Fruit fly (Drosophila melanogaster) whole organism, embryonic: ENCODE data around the gene CCAP-R.

ENCODE experiments used
- Antp ChIP-seq: fragments of 200-800 bp; sonication (Bioruptor generic); optimal IDR thresholded peaks from 3 replicates; lab custom pipeline; 2016; ENCODE audit warnings: missing biosample characterization, missing genetic modification characterization
- BEAF-32 ChIP-seq: fragments of 200-800 bp; sonication (Bioruptor generic); optimal IDR thresholded peaks from 3 replicates; lab custom pipeline; 2017; ENCODE audit warnings: missing biosample characterization, missing genetic modification characterization, mild to moderate bottlenecking, moderate library complexity, missing genetic modification reagents
- BtbVII ChIP-seq: fragments of 200-800 bp; sonication (Bioruptor generic); optimal IDR thresholded peaks from 3 replicates; lab custom pipeline; 2017; ENCODE audit warnings: missing biosample characterization, mild to moderate bottlenecking, missing genetic modification characterization
- CG11398 ChIP-seq: fragments of 200-800 bp; sonication (Bioruptor generic); optimal IDR thresholded peaks from 2 replicates; lab custom pipeline; 2016; ENCODE audit warnings: missing biosample characterization, missing genetic modification characterization
- CG11456 ChIP-seq: fragments of 200-800 bp; sonication (Bioruptor generic); IDR thresholded peaks from 3 replicates; pipeline ENCODE4 v1.3.6; 2022; ENCODE audit warnings: missing biosample characterization, missing genetic modification characterization
- CG11504 ChIP-seq: fragments of 200-800 bp; sonication (Bioruptor generic); optimal IDR thresholded peaks from 3 replicates; lab custom pipeline; 2019; ENCODE audit warnings: missing biosample characterization, mild to moderate bottlenecking, missing genetic modification characterization, moderate library complexity
- CG12155 ChIP-seq: fragments of 200-800 bp; sonication (Bioruptor generic); optimal IDR thresholded peaks from 3 replicates; lab custom pipeline; 2016; ENCODE audit warnings: missing biosample characterization, missing genetic modification characterization
- CG12942 ChIP-seq: fragments of 200-800 bp; sonication (Bioruptor generic); optimal IDR thresholded peaks from 3 replicates; lab custom pipeline; 2016; ENCODE audit warnings: missing biosample characterization, missing genetic modification characterization
- CG14860 ChIP-seq: fragments of 200-800 bp; sonication (Bioruptor generic); IDR thresholded peaks from 3 replicates; pipeline ENCODE4 v1.3.6; 2022; ENCODE audit warnings: missing biosample characterization, missing genetic modification characterization; ENCODE audit not compliant: partially characterized antibody
- CG16813 ChIP-seq: fragments of 200-800 bp; sonication (Bioruptor generic); IDR thresholded peaks from 3 replicates; pipeline ENCODE4 v1.3.6; 2022; ENCODE audit warnings: missing biosample characterization, missing genetic modification characterization; ENCODE audit not compliant: partially characterized antibody
- CG17912 ChIP-seq: fragments of 200-800 bp; sonication (Bioruptor generic); optimal IDR thresholded peaks from 2 replicates; lab custom pipeline; 2018; ENCODE audit warnings: missing biosample characterization, mild to moderate bottlenecking, missing genetic modification characterization
- CG1792 ChIP-seq: fragments of 200-800 bp; sonication (Bioruptor generic); optimal IDR thresholded peaks from 2 replicates; lab custom pipeline; 2016; ENCODE audit warnings: missing biosample characterization, missing genetic modification characterization
- CG1832 ChIP-seq: fragments of 200-800 bp; sonication (Bioruptor generic); optimal IDR thresholded peaks from 2 replicates; lab custom pipeline; 2017; ENCODE audit warnings: missing biosample characterization, mild to moderate bottlenecking, missing genetic modification characterization, inconsistent platforms
- CG18476 ChIP-seq: fragments of 200-800 bp; sonication (Bioruptor generic); optimal IDR thresholded peaks from 2 replicates; lab custom pipeline; 2016; ENCODE audit warnings: missing biosample characterization, mild to moderate bottlenecking, missing genetic modification characterization
- CG18599 ChIP-seq: fragments of 200-800 bp; sonication (Bioruptor generic); optimal IDR thresholded peaks from 3 replicates; lab custom pipeline; 2017; ENCODE audit warnings: missing biosample characterization, missing genetic modification characterization, mild to moderate bottlenecking, moderate library complexity, missing genetic modification reagents
- CG2678 ChIP-seq: fragments of 200-800 bp; sonication (Bioruptor generic); optimal IDR thresholded peaks from 3 replicates; lab custom pipeline; 2019; ENCODE audit warnings: missing biosample characterization, mild to moderate bottlenecking, missing genetic modification characterization, moderate library complexity
- CG30020 ChIP-seq: fragments of 200-800 bp; optimal IDR thresholded peaks from 2 replicates; lab custom pipeline; 2019; ENCODE audit warnings: missing biosample characterization, mild to moderate bottlenecking, missing genetic modification characterization, moderate library complexity
- CG4404 ChIP-seq: fragments of 200-800 bp; sonication (Bioruptor generic); IDR thresholded peaks from 2 replicates; pipeline ENCODE4 v1.3.6; 2022; ENCODE audit warnings: missing biosample characterization, missing genetic modification characterization
- CG6175 ChIP-seq: fragments of 200-800 bp; sonication (Bioruptor generic); IDR thresholded peaks from 3 replicates; pipeline ENCODE4 v1.3.6; 2022; ENCODE audit warnings: missing biosample characterization, missing genetic modification characterization
- CG8388 ChIP-seq: fragments of 200-800 bp; sonication (Bioruptor generic); optimal IDR thresholded peaks from 2 replicates; lab custom pipeline; 2019; ENCODE audit warnings: missing biosample characterization, mild to moderate bottlenecking, missing genetic modification characterization, moderate library complexity
- CG8944 ChIP-seq: fragments of 200-800 bp; sonication (Bioruptor generic); optimal IDR thresholded peaks from 3 replicates; lab custom pipeline; 2016; ENCODE audit warnings: missing biosample characterization, missing genetic modification characterization
- CG9215 ChIP-seq: fragments of 200-800 bp; sonication (Bioruptor generic); IDR thresholded peaks from 2 replicates; pipeline ENCODE4 v1.3.6; 2022; ENCODE audit warnings: missing biosample characterization, missing genetic modification characterization
- CG9876 ChIP-seq: fragments of 200-800 bp; sonication (Bioruptor generic); optimal IDR thresholded peaks from 2 replicates; lab custom pipeline; 2016; ENCODE audit warnings: missing biosample characterization, missing genetic modification characterization
- D ChIP-seq, 2 experiments: fragments of 200-800 bp in 1 of 2; fragments of >200 bp in 1 of 2; sonication (Bioruptor generic) in 1 of 2; optimal IDR thresholded peaks; 2 replicates in 1 of 2; 3 replicates in 1 of 2; lab custom pipeline; 2017; ENCODE audit warnings: mild to moderate bottlenecking in 1 of 2, missing biosample characterization in 1 of 2, missing genetic modification characterization in 1 of 2, missing genetic modification reagents in 1 of 2
- HHEX ChIP-seq: fragments of 200-800 bp; sonication (Bioruptor generic); optimal IDR thresholded peaks from 3 replicates; lab custom pipeline; 2017; ENCODE audit warnings: missing biosample characterization, mild to moderate bottlenecking, missing genetic modification characterization, missing genetic modification reagents
- HLH3B ChIP-seq: fragments of 200-800 bp; sonication (Bioruptor generic); IDR thresholded peaks from 2 replicates; pipeline ENCODE4 v1.3.6; 2022; ENCODE audit warnings: missing biosample characterization, missing genetic modification characterization
- HmgD ChIP-seq: fragments of 200-800 bp; sonication (Bioruptor generic); optimal IDR thresholded peaks from 3 replicates; lab custom pipeline; 2016; ENCODE audit warnings: missing biosample characterization, missing genetic modification characterization
- Hr78 ChIP-seq, 2 experiments: fragments of 200-800 bp in 1 of 2; fragments of >200 bp in 1 of 2; sonication (Bioruptor generic) in 1 of 2; optimal IDR thresholded peaks; 2 replicates each; lab custom pipeline; 2017 to 2019; ENCODE audit warnings: missing biosample characterization in 2 of 2, missing genetic modification characterization in 2 of 2, mild to moderate bottlenecking in 1 of 2, moderate library complexity in 1 of 2
- Max ChIP-seq: fragments of 200-800 bp; sonication (Bioruptor generic); optimal IDR thresholded peaks from 2 replicates; lab custom pipeline; 2016; ENCODE audit warnings: missing biosample characterization, mild to moderate bottlenecking, missing genetic modification characterization
- NC2β ChIP-seq: fragments of 200-800 bp; sonication (Bioruptor generic); optimal IDR thresholded peaks from 2 replicates; lab custom pipeline; 2016; ENCODE audit warnings: missing biosample characterization, missing genetic modification characterization
- PHDP ChIP-seq: fragments of 200-800 bp; sonication (Bioruptor generic); optimal IDR thresholded peaks from 3 replicates; lab custom pipeline; 2018; ENCODE audit warnings: missing biosample characterization, mild to moderate bottlenecking, missing genetic modification characterization, moderate library complexity
- Poxn ChIP-seq: fragments of 200-800 bp; sonication (Bioruptor generic); IDR thresholded peaks from 2 replicates; pipeline ENCODE4 v1.3.6; 2022; ENCODE audit warnings: missing biosample characterization, missing genetic modification characterization
- Rfx ChIP-seq: fragments of 200-800 bp; sonication (Bioruptor generic); IDR thresholded peaks from 2 replicates; pipeline ENCODE4 v1.3.6; 2022; ENCODE audit warnings: missing biosample characterization, missing genetic modification characterization
- Six4 ChIP-seq: fragments of 200-800 bp; sonication (Bioruptor generic); optimal IDR thresholded peaks from 2 replicates; lab custom pipeline; 2016; ENCODE audit warnings: missing biosample characterization, missing genetic modification characterization
- chinmo ChIP-seq: fragments of 200-800 bp; sonication (Bioruptor generic); IDR thresholded peaks from 4 replicates; pipeline ENCODE4 v1.3.6; 2022; ENCODE audit warnings: missing biosample characterization, missing genetic modification characterization; ENCODE audit not compliant: partially characterized antibody
- ci ChIP-seq: fragments of 200-800 bp; sonication (Bioruptor generic); IDR thresholded peaks from 3 replicates; pipeline ENCODE4 v1.3.6; 2022; ENCODE audit warnings: missing biosample characterization, missing genetic modification characterization
- dm ChIP-seq: fragments of 200-800 bp; sonication (Bioruptor generic); optimal IDR thresholded peaks from 3 replicates; lab custom pipeline; 2016; ENCODE audit warnings: missing biosample characterization, missing genetic modification characterization
- dysf ChIP-seq: fragments of 200-800 bp; sonication (Bioruptor generic); IDR thresholded peaks from 3 replicates; pipeline ENCODE4 v1.3.6; 2022; ENCODE audit warnings: missing biosample characterization, missing genetic modification characterization
- en ChIP-seq: fragments of 200-800 bp; sonication (Bioruptor generic); optimal IDR thresholded peaks from 2 replicates; lab custom pipeline; 2016; ENCODE audit warnings: missing biosample characterization, missing genetic modification characterization
- gce ChIP-seq: fragments of 200-800 bp; sonication (Bioruptor generic); IDR thresholded peaks from 3 replicates; pipeline ENCODE4 v1.3.6; 2022; ENCODE audit warnings: missing biosample characterization, missing genetic modification characterization
- gcm ChIP-seq: fragments of 200-800 bp; sonication (Bioruptor generic); optimal IDR thresholded peaks from 2 replicates; lab custom pipeline; 2019; ENCODE audit warnings: missing biosample characterization, mild to moderate bottlenecking, missing genetic modification characterization, moderate library complexity
- gsb ChIP-seq: fragments of 200-800 bp; sonication (Bioruptor generic); IDR thresholded peaks from 2 replicates; pipeline ENCODE4 v1.3.6; 2022; ENCODE audit warnings: missing biosample characterization, missing genetic modification characterization
- phol ChIP-seq: fragments of 200-800 bp; sonication (Bioruptor generic); optimal IDR thresholded peaks from 3 replicates; lab custom pipeline; 2018; ENCODE audit warnings: missing biosample characterization, mild to moderate bottlenecking, missing genetic modification characterization, moderate library complexity
- pros ChIP-seq: fragments of 200-800 bp; sonication (Bioruptor generic); optimal IDR thresholded peaks from 3 replicates; lab custom pipeline; 2019; ENCODE audit warnings: missing biosample characterization, mild to moderate bottlenecking, missing genetic modification characterization, moderate library complexity
- sug ChIP-seq: fragments of 200-800 bp; optimal IDR thresholded peaks from 2 replicates; lab custom pipeline; 2019; ENCODE audit warnings: missing biosample characterization, mild to moderate bottlenecking, missing genetic modification characterization, moderate library complexity
- trem ChIP-seq: fragments of 200-800 bp; optimal IDR thresholded peaks from 3 replicates; lab custom pipeline; 2019; ENCODE audit warnings: missing biosample characterization, mild to moderate bottlenecking, missing genetic modification characterization, moderate library complexity
- unc-4 ChIP-seq: fragments of 200-800 bp; sonication (Bioruptor generic); IDR thresholded peaks from 2 replicates; pipeline ENCODE4 v1.3.6; 2022; ENCODE audit warnings: missing biosample characterization, missing genetic modification characterization; ENCODE audit not compliant: partially characterized antibody
- wor ChIP-seq: fragments of 200-800 bp; sonication (Bioruptor generic); IDR thresholded peaks from 2 replicates; pipeline ENCODE4 v1.3.6; 2022; ENCODE audit warnings: missing biosample characterization, missing genetic modification characterization

The CCAP-R gene

DNA sequence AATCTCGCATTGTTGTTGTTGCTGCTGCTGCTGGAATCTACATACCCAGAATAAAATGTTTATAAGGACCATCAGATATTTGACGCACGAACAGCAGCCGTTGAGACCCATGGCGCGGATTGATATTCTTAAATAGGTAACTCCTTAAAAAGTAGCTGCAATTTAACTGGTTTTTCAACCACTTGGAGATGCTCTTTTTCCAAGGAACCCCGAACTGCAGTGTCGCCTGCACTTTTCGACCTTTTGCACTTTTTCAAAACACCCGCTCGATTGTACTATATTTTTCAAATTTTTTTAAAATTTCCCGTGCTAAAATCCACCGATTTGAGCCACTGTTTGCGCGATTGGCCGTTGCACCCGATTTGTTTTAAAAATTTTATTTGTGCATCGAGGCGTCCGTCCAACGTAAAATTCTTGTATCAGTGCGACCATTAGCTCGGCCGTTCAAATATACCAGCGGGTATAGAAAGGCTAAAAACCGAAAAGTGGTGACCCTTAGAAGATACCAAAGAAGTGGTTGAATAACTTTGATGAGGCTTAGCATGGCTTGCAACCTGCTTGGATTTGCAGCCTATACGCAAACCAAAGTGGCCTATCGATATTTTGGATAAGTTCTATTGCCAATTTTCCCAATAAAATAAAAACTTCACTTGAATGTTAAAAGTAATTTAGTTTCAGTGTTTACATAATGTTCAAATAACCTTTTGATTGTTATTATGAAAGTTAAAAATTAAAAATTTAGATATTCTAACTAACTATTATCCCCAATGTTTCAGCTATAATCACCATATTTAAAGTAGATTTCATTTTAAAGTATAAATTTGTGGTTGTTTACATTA lies 74.9 kb downstream of the CCAP-R start, which contains the start of gene Tsp96F (continued):
- TF ChIP-seq gce (GFP tag; lab: Robert Waterston, UW) (no peak), dm (GFP tag; lab: Kevin White, UChicago) (no peak), Antp (GFP tag; lab: Kevin White, UChicago) (no peak), CG11504 (tag; lab: Kevin White, UChicago) (no peak), gcm (GFP tag; lab: Kevin White, UChicago) (peak; percentile 6), Max (GFP tag; lab: Kevin White, UChicago) (no peak), CG14860 (no peak), HmgD (GFP tag; lab: Kevin White, UChicago) (peak; percentile 53), CG12942 (GFP tag; lab: Kevin White, UChicago) (no peak), CG1792 (GFP tag; lab: Kevin White, UChicago) (no peak), CG6175 (GFP tag; lab: Robert Waterston, UW) (no peak), CG11456 (GFP tag; lab: Robert Waterston, UW) (no peak), dysf (no peak), HHEX (GFP tag; lab: Kevin White, UChicago) (no peak), CG18599 (no peak), BtbVII (peak; percentile 4), unc-4 (no peak; the same call in 1 of the 2 replicates), CG11398 (GFP tag; lab: Kevin White, UChicago) (no peak), CG4404 (no peak), Rfx (GFP tag; lab: Robert Waterston, UW) (peak; percentile 35; the same call in 1 of the 2 replicates), en (GFP tag; lab: Kevin White, UChicago) (no peak), Six4 (GFP tag; lab: Kevin White, UChicago) (no peak), CG1832 (GFP tag; lab: Kevin White, UChicago) (no peak), ci (GFP tag; lab: Robert Waterston, UW) (no peak; the same call in 2 of the 3 replicates), wor (no peak), CG12155 (GFP tag; lab: Kevin White, UChicago) (no peak), Hr78 (GFP tag; optimal IDR thresholded peaks at IDR 0.05; lab: Kevin White, UChicago) (no peak), NC2β (GFP tag; lab: Kevin White, UChicago) (no peak), CG2678 (tag; lab: Kevin White, UChicago) (no peak), CG17912 (peak; percentile 6), phol (peak; percentile 22), CG9876 (no peak), CG8944 (peak; percentile 0), Poxn (GFP tag; lab: Robert Waterston, UW) (no peak), PHDP (no peak), CG30020 (tag; lab: Kevin White, UChicago) (no peak), CG9215 (no peak), sug (tag; lab: Kevin White, UChicago) (no peak), BEAF-32 (GFP tag; lab: Kevin White, UChicago) (peak; percentile 81), chinmo (GFP tag; lab: Robert Waterston, UW) (0 out of 4 replicates have a peak, but pooled peaks have one; percentile 41), trem (tag; lab: Kevin White, UChicago) (peak; percentile 53), CG18476 (GFP tag; lab: Kevin White, UChicago) (no peak), pros (GFP tag; lab: Kevin White, UChicago) (no peak), gsb (GFP tag; lab: Robert Waterston, UW) (no peak), HLH3B (GFP tag; lab: Robert Waterston, UW) (no peak), CG16813 (peak; percentile 59; the same call in 2 of the 3 replicates), D (optimal IDR thresholded peaks at IDR 0.05; lab: Kevin White, UChicago) (no peak), D (GFP tag; optimal IDR thresholded peaks at IDR 0.05; lab: Kevin White, UChicago) (no peak), CG8388 (no peak)
